Worm (Caenorhabditis elegans) whole organism, L4/young adult: Measurements from ENCODE around the gene sahd-1.

ENCODE experiments used
- W03F9.2 ChIP-seq: fragments of 150-350 bp; optimal IDR thresholded peaks from 2 replicates; lab custom pipeline; 2014; ENCODE audit warnings: missing biosample characterization, missing genetic modification characterization
- dao-5 ChIP-seq: sonication (generic microtip); optimal IDR thresholded peaks from 2 replicates; lab custom pipeline; 2016; ENCODE audit warnings: missing genotype, missing genetic modification characterization, moderate library complexity, missing compliant biosample characterization
- him-1 ChIP-seq: sonication (generic microtip); optimal IDR thresholded peaks from 2 replicates; lab custom pipeline; 2016; ENCODE audit warnings: missing genotype, missing genetic modification reagents, missing genetic modification characterization, missing compliant biosample characterization

DNA sequence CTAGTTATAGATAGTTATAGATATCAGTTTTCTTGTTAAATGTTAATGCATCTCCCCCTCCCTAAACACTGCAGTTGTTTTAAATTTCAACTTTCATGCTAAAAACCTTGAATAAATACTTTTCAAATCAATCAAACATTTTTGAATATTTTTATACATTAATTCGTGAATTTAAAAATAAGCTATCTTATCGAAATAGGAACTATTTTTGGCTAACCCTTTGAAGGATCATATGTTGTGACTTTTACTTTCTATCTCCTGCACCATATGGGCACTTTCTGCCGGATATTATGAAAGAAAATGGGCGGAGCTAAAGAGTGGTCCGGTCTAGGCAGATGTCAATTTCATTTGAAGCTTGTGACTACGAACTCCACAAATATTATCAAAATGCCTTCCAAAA lies 7.9 kb upstream of the sahd-1 start, which contains the start of gene ZK177.11:
- TF ChIP-seq him-1 (tag; lab: Kevin White, UChicago) (no peak), dao-5 (tag; lab: Kevin White, UChicago) (no peak), W03F9.2 (no peak)
